Fruit fly (Drosophila melanogaster): ENCODE measurements around the gene Vha55.

Gene Vha55

DNA sequence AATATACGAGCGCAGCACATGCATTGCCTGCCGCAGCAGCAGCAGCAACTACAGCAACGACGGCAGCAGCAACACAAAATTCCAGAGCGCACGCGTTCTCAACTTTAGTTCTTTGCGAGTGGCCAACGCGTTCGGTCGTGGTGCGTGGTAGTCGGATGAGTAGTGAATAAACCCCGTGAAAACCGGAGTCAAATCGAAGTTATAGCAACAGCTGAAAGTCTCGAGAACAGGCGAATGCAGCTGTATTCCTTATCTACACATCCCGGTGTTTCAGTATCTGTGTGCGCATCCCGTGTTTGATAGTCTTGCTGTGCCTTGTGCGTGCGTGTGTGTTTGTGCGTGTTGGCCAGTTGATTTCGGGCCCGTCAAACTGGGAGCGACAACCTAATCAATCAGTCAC is 20.3 kb upstream of the Vha55 start, which contains the start of gene Dtg:
Gene Dtg (plus strand): TSS at position 105 of the 400 bp plus-strand sequence.
- TF ChIP-seq h (optimal IDR thresholded peaks at IDR 0.05) (no peak), Sin3A (optimal IDR thresholded peaks at IDR 0.05) (no peak), ttk (optimal IDR thresholded peaks at IDR 0.05) (no peak), psq (optimal IDR thresholded peaks at IDR 0.05) (no peak), insv (optimal IDR thresholded peaks at IDR 0.05) (no peak), Myc (optimal IDR thresholded peaks at IDR 0.05) (no peak)

DNA sequence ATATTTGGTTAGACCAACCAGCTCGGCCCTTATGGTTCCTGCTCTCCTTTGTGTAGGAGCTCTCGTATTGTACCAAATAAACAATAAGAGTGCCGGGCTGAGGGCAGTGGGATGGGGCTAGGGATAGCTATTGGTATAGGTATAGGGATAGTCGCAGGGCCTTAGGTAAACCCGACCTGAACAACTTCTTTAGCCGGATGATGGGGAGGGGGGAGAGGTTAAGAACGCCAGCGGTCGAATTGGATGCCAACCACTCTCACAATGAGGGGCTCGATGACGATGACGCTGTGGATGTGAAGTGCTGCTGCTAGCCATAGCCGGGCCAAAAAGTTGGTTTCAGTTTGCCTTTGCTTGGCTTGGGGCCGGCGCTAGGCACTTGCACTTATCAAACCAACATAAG is 19.7 kb upstream of the Vha55 start:
- no peak for TF ChIP-seq h (optimal IDR thresholded peaks at IDR 0.05)
- no peak for TF ChIP-seq insv (optimal IDR thresholded peaks at IDR 0.05)
- no peak for TF ChIP-seq psq (optimal IDR thresholded peaks at IDR 0.05)
- TF ChIP-seq Myc (optimal IDR thresholded peaks at IDR 0.05) = no peak
- no peak for TF ChIP-seq ttk (optimal IDR thresholded peaks at IDR 0.05)
- no peak for TF ChIP-seq Sin3A (optimal IDR thresholded peaks at IDR 0.05)

DNA sequence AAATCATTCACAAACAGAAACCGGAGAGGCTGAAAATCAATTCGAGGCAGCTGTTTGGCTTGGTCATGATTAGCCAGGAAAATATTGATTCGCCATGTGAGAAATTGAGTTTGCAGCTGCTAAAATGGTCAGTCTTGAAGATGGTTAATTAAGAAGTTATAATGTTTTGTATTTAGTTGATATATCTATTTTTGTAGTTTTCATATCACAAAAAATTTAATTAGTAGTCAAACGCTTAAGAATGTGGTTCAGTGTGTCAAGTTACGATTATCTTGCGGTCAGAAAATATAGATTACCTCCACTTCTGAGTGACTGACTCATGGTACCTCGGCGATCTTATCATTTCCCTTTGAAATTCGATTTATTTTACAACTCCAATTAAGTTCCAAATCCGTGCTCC is 19.3 kb upstream of the Vha55 start:
- TF ChIP-seq Myc (optimal IDR thresholded peaks at IDR 0.05) = no peak
- TF ChIP-seq ttk (optimal IDR thresholded peaks at IDR 0.05) = no peak
- TF ChIP-seq Sin3A (optimal IDR thresholded peaks at IDR 0.05) = no peak
- TF ChIP-seq insv (optimal IDR thresholded peaks at IDR 0.05) = no peak
- no peak for TF ChIP-seq psq (optimal IDR thresholded peaks at IDR 0.05)
- TF ChIP-seq h (optimal IDR thresholded peaks at IDR 0.05) = no peak

DNA sequence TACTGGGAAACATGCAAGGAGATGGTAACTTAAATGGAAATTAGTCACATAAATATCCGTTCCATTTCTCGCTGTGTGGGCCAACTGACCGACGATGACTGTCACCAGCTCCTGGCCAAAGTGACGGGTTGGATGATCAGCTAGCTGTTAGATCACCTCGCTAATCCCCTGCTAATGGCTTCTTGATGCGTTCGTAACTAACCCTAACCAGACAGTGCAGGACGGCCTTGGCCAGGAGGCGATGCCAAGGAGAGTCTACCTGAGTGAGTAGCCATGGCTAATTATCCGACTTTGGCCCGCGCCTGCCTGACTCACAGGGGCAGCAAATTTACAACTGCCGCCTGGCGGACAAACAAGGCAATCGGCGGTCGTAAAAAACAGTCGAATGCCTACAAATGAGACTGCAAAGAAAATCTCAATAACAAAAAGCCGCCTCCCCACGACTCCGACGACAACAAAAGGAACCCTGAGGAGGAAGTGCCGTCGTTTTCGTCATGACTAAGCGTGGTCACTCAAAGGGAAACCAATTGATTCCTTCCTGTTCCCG is 18.2 kb upstream of the Vha55 start:
- no peak for TF ChIP-seq ttk (optimal IDR thresholded peaks at IDR 0.05)

DNA sequence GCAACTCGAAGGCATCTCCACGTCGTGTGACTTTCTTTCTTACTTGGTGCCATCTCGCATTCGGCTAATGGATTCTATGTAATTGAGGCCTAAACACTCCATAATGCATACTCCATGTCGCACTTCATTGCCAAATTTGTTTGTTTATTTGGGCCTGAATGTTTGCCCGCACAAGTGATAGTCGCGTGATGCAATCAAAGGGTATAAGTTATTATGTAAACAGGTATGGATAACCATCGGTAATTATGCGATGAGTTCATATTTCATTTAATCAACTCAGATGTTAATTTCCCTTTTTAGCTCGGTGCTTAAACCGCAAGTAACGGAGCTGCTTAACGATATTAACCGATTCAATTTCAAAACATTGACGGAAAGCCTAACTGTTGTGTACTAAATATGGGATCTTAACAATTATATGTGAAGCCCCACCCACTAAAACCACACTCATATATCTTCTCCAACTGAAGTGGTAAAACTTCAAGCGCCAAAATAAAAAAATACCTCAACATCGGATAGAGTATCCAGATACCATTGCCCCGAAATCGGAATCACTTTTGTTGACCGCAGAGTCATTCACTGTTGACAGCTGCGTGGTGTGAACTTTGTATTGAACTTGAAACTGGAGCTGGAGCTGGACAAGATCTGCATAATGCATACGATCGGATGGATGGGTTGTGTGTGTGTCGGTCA is 17.1 kb upstream of the Vha55 start:
- TF ChIP-seq insv (optimal IDR thresholded peaks at IDR 0.05) (no peak), ttk (optimal IDR thresholded peaks at IDR 0.05) (no peak), Sin3A (optimal IDR thresholded peaks at IDR 0.05) (no peak), Myc (optimal IDR thresholded peaks at IDR 0.05) (no peak), psq (optimal IDR thresholded peaks at IDR 0.05) (no peak), h (optimal IDR thresholded peaks at IDR 0.05) (no peak)

DNA sequence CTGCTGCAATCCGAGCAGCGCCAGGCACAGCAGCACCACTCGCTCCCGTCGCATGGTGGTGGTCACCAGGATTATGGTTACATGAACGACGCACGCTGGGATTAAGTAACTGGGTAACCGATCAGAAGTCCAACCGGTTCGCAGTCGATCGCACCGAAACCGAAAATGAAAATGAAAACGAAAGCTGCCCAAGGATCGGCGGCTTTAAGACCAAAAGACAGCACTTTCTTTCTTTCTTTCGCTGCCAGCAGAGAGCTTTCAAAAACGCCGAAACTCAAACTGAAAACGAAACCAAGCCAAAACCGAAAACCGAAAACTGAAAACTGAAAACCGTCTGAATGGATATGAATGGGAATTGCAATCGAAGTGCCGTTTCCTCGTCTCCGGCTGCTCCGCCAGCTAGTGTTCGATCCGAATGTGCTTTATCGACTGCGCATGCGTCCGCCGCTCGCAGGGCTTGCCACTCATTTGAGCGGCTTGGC is 14.5 kb upstream of the Vha55 start, which contains the start of gene CG6753:
Gene CG6753 (minus strand): TSS at position 432 of the 482 bp plus-strand sequence.
- TF ChIP-seq Sin3A (optimal IDR thresholded peaks at IDR 0.05) (no peak), ttk (optimal IDR thresholded peaks at IDR 0.05) (no peak), h (optimal IDR thresholded peaks at IDR 0.05) (no peak), Myc (optimal IDR thresholded peaks at IDR 0.05) (no peak), insv (optimal IDR thresholded peaks at IDR 0.05) (no peak), psq (optimal IDR thresholded peaks at IDR 0.05) (no peak)

DNA sequence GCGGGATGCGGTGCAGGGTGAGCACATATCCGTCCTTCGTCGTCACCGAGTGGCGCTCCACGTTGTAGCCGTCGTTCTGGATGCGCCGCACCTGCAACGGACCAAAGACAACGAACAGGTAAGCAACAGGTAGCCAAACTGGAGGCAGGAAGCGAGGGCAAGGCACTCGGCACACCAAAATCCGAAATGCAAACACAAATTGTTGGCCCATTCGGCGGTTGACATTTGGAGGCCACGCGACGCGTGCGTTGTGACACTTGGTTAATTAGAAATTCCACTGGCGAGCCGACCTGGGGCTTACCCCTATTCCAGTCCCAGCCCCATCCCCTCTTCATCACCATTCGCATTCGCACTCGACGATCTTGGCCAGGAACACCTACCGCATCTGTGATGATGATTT is 14.0 kb upstream of the Vha55 start:
- TF ChIP-seq Sin3A (optimal IDR thresholded peaks at IDR 0.05) (no peak), h (optimal IDR thresholded peaks at IDR 0.05) (no peak), insv (optimal IDR thresholded peaks at IDR 0.05) (no peak), psq (optimal IDR thresholded peaks at IDR 0.05) (no peak)

DNA sequence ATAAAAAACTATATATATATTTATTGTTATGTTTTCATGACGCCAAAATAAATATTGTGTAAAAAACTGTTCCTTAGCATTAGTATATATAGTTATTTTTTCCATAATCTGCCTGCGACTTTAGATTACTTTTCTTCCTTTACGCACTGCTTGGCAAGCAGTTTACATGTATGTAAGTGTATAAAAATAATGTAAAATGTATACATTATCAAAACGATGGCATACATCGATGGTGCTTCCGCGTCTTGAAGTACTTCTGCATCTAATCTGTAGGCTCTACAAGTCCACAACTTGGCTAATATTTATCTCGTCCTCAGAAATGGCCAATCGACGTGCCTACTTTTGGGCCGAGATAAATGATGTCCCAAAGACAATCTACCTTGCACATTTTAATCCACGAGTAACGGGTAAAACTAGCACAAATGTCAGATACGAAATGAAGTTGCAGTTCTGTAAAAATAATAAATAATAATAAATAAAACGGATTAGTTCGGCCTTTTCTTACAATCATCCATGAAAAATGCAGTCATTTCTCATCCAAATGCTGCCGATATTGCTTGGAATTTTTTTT is 10.4 kb upstream of the Vha55 start, which contains the start of gene CG11608:
Gene CG11608 (plus strand): TSS at position 521 of the 571 bp plus-strand sequence.
- no peak for TF ChIP-seq h (optimal IDR thresholded peaks at IDR 0.05)
- no peak for TF ChIP-seq Myc (optimal IDR thresholded peaks at IDR 0.05)
- TF ChIP-seq Sin3A (optimal IDR thresholded peaks at IDR 0.05) = no peak
- TF ChIP-seq ttk (optimal IDR thresholded peaks at IDR 0.05) = no peak
- no peak for TF ChIP-seq insv (optimal IDR thresholded peaks at IDR 0.05)

DNA sequence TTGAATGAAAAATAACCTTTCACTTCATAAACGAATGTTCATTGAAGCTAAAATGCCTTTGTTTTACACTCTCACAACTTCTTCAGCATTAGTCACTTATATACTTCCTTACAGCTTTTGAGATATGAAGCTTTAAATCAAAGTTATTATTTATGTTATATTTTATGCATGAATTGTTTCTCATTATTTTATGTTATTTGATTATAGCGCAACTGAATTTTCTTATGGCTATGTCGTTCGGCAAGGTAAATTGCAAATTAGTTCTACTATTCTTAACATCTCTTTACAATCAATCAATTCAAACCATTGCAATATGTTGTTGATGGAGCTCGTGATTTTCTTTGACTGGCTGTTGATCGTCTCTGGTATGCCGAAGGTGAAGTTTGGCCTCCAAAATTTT is 8.6 kb upstream of the Vha55 start, which contains the start of gene CG11600:
Gene CG11600 (plus strand): TSS at position 301 of the 400 bp plus-strand sequence.
- no peak for TF ChIP-seq insv (optimal IDR thresholded peaks at IDR 0.05)
- no peak for TF ChIP-seq ttk (optimal IDR thresholded peaks at IDR 0.05)
- TF ChIP-seq Myc (optimal IDR thresholded peaks at IDR 0.05) = no peak
- TF ChIP-seq Sin3A (optimal IDR thresholded peaks at IDR 0.05) = no peak
- no peak for TF ChIP-seq h (optimal IDR thresholded peaks at IDR 0.05)
- no peak for TF ChIP-seq psq (optimal IDR thresholded peaks at IDR 0.05)

DNA sequence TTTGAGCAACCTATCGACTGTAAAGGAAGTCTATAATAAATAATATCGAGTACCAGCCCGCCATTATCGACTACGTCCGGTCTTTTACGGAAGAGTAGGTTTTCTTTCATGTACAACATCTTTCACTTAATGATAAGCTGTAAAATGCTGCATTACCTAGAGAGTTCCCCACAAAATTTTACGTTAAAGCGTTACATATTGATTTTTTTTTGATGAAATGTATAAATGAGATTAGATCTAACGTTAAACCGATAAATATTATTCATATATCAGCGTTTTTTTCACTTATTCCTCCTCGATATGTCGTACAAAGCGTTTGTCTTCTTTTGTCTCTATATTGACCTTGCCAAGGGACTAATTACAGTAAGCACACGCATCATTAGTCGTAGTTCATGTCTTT is 7.0 kb upstream of the Vha55 start, which contains the start of gene CG11598:
Gene CG11598 (plus strand): TSS at position 301 of the 400 bp plus-strand sequence.
- TF ChIP-seq Myc (optimal IDR thresholded peaks at IDR 0.05) = no peak
- no peak for TF ChIP-seq psq (optimal IDR thresholded peaks at IDR 0.05)
- no peak for TF ChIP-seq Sin3A (optimal IDR thresholded peaks at IDR 0.05)
- TF ChIP-seq insv (optimal IDR thresholded peaks at IDR 0.05) = no peak

DNA sequence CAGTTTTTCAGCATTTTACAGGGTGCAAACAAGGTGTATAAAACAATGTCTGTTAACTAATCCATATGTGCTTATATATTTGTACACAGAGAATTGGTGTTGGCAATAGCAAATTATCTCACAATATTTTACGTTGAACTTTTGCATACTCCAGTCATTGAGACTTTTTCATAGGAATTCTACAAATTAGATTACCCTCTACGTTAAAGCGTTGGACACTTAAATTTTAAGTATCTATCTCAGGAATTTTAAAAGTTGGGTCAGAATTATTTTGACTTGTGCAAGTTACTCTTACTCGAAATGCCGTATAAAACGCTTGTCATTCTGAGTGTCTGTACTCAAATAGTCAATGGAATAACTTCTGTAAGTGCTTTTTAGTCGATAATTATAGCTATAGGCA is 5.4 kb upstream of the Vha55 start, which contains the start of gene CG18530:
Gene CG18530 (plus strand): TSS at position 301 of the 400 bp plus-strand sequence.
- TF ChIP-seq insv (optimal IDR thresholded peaks at IDR 0.05) (no peak), Myc (optimal IDR thresholded peaks at IDR 0.05) (no peak), ttk (optimal IDR thresholded peaks at IDR 0.05) (no peak), h (optimal IDR thresholded peaks at IDR 0.05) (no peak), Sin3A (optimal IDR thresholded peaks at IDR 0.05) (no peak), psq (optimal IDR thresholded peaks at IDR 0.05) (no peak)

DNA sequence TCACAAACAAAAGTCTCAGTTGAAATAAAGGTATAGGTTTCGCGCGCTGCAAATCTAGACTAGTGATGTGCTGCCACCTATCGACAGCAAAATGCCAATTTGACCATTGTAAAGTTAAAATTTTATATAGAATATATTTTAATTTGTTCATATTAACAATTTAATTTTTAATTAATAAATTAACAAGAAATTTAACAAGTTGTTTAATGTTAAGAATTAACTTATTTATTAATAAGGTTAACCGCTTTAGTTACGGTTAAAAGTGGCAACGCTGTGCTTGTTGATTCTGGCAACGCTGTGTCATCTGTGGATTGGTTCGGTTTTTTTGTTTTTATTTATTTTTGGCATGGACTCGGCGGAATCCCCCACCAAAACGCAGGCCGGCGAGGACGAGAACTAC is 2.7 kb upstream of the Vha55 start, which contains the start of gene Not10:
Gene Not10 (plus strand): TSS at position 279 of the 400 bp plus-strand sequence.
- TF ChIP-seq psq (optimal IDR thresholded peaks at IDR 0.05) (no peak), insv (optimal IDR thresholded peaks at IDR 0.05) (no peak), ttk (optimal IDR thresholded peaks at IDR 0.05) (no peak), Myc (optimal IDR thresholded peaks at IDR 0.05) (no peak), Sin3A (optimal IDR thresholded peaks at IDR 0.05) (no peak), h (optimal IDR thresholded peaks at IDR 0.05) (no peak)
